Worm (Caenorhabditis elegans) whole organism, dauer: ENCODE results near the gene ZK1127.3.

Experiments
- unc-62 ChIP-seq: sonication (generic microtip); optimal IDR thresholded peaks from 2 replicates; lab custom pipeline; 2017; ENCODE audit warnings: missing biosample characterization, missing genetic modification reagents, missing genetic modification characterization

ZK1127.3 gene

DNA sequence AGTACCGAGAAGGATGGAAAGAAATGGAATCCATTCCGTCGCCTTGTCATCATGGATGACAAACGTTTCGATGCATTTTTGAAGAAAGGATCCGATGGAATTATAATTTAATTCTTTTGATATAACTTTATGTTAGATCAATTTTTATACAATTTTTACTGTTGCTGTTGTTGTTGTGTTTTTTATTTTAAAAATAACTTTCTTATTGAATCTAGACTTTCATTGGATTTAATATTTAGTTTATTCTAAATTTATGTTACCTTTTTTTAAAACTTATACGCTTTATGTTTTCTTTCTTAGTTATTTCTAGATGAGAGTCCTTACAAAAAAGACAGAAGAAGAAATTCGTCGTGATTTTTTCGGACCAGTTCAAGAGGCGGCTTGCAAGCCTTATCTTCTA, at the start of gene ZK1127.3:
ZK1127.3 (plus strand) TSS at position 301 of the 400 bp plus-strand sequence.
- no peak for TF ChIP-seq unc-62

DNA sequence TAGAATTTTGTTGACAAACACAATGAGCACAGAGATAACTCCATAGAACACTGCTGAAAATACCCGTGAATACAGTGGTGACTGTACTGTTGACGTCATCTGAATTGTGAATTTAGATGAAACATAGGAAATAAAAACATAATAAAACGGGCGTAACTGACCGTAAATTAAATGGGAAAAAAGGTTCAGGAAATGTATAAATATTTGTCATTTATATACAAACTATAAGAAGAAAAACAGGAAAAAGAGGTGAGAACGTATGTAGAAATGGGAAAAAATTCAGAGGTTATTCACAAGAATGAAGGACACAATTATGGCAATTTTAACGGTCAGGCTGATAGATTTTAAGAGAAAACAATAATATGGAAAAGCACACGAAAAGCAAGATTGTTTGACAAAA, 42.5 kb upstream of the ZK1127.3 start, which contains the start of gene sqv-7:
sqv-7 (minus strand) TSS at position 101 of the 400 bp plus-strand sequence.
- no peak for TF ChIP-seq unc-62

DNA sequence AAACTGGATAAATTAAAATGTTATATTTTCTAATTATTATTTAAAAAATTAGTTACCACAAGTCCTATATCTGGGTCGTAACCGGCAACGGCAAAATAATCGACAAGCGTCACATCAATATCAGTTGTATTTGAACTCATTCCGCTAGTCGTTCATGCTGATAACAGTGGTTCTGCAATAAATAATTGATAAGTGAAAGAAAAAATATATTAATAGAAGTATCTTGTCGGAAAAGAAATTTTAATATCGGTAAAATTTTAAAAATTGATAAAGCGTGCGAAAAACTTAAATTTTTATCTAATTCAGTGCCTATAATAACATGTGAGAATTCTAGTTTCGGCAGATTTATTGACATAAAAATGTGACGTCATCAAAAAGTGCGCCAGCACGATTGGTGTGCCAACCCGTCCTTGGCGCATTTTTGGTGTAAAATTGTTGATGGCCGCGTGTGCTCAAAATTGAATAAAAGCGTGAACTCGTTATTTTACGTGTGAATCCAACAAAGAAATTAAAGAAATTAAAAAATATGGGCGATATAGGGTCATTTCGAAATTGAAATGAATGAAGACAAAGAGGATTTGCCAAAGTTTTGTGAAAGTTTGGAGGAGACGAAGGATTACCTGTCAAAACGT, 32.6 kb upstream of the ZK1127.3 start, which contains the start of the genes lst-6 and lst-5:
lst-6 (minus strand) TSS at position 140 of the 632 bp plus-strand sequence.
lst-5 (plus strand) TSS at position 544 of the 632 bp plus-strand sequence.
- TF ChIP-seq unc-62, result no peak

DNA sequence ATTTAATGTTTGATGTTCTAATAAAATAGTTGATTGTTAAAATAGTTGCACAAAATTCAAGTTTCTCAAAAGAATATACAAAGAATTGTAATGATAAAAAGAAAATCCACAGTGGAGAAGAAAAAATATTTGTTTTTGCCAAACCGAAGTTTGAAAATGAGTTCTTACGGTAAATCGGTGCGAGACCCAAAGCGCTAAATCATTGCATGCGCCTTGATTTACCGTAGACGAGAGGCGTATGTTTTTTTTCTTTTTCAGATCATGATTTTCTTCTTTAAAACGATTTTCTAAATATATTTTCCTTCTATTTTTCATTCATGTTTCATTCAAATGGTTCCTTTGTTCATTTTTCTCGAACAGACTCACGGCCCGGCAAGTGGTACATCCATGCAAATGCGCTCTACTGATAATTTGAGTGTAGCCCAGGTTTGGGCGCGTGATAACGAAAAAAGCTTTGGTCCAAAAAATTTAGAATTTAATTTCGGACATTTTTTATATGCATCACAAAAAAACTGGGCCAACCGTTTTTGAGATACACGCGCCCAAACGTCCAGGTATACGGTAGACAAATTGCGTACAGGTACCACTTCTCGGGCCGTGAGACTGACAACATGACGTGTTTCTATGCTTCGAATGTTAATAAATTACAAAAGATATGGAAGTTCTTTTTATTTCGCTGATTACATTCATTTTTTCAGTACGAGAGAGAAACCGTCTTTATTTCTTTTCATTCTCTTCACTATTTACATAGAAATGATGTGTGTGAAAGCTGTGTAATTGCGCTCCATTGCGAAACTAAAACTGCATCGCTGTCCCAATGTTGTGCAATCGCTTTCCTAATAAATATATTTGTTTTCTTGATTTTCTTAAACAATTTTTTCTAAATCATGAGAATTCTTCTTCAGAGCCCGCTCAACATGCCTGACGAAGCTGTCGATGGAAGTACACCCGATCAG, 29.9 kb upstream of the ZK1127.3 start, which contains the start of gene znf-598:
znf-598 (plus strand) TSS at position 906 of the 956 bp plus-strand sequence.
- TF ChIP-seq unc-62, result no peak

DNA sequence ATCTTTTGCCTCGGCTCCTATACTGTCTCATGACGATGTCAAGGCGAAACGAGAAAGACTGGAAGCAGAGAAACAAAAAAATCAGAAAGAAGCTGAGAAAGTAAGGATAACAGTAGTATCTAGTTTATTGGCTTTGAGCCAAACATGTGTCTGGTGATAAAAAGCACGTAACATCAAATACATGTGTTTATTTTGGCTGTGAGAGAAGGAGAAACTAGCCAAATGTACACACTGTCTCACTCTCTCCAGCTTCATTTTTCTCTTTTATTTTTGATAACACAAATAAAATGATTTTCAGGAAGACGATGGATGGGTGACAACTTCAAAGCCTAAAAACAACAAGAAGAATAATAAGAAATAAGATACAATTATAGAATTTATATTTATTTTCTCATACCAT, 25.6 kb upstream of the ZK1127.3 start:
- no peak for TF ChIP-seq unc-62

DNA sequence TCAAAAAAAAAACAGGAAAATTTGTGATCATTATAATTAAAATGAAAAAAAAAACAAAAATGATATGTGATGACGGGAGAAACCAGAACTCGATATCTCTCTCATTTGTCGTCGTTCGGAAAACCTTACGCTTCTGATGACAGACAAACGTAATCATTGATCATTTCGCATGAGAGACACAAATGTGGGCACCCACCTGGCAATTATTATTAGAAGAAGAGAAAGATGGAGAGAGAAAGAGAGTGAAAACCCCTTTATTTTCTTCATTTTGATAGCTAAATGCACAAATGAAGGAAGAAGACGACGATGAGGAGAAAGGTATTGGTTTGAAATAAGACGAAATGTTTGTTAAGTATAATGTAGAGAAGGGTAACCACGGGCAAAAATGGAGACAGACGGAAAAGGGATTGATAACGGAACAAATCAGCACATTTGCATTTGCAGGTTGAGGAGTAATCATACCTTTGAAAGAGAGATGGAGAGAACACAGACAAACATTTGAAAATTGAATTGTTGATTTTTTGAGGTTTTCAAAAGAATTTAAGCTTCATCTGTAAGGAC, 23.9 kb upstream of the ZK1127.3 start:
- no peak for TF ChIP-seq unc-62

DNA sequence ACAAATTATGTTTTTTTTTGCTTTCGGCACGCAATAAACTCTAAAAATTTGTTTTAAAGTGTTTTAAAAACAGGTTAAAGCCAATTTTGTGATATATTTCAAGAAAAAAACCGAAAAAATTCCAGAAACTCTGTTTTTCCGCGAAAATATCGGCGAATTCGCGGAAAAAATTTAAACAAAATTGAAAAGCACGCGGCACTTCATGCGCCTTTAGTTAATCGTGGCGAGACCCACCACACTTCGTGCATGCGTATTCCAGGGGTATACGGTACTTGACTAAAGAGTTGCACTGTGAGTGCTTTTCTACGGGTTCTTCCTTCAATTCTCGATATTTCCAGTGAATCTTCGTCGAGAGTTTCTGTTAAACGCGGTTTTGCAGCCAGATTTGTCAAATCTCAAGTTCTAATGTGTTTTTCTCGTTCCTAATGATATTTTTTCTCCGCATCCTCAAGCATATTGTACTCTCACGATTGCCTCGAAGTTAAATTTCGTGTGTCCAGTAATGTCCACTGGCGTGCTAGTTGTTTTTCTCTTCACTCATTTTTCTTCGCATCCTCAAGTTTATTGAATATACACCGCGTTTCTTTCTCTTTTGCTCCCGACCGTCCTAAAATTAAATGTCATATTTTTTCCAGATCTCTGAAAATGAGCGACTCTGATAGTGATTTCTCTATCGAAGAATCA, 17.3 kb upstream of the ZK1127.3 start, which contains the start of gene cin-4:
cin-4 (plus strand) TSS at position 634 of the 684 bp plus-strand sequence.
- TF ChIP-seq unc-62, result no peak

DNA sequence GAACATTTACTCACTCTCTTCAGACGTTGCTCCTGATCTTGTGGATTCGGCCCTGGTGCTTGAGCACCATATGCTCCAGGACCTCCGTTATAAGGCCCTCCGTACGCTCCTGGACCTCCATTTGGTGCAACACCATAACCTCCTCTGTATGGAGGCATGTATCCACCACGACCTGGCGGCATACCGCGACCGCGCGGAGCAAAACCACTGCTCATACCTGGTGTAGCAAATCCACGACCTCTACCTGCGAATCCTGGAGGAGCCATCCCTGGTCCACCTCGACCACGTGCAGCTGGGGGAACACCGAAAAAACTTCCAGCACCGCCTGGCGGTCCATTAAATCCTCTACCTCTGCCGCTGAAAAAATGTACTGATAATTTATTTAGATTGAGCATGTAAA, 5.6 kb upstream of the ZK1127.3 start:
- TF ChIP-seq unc-62, result no peak

DNA sequence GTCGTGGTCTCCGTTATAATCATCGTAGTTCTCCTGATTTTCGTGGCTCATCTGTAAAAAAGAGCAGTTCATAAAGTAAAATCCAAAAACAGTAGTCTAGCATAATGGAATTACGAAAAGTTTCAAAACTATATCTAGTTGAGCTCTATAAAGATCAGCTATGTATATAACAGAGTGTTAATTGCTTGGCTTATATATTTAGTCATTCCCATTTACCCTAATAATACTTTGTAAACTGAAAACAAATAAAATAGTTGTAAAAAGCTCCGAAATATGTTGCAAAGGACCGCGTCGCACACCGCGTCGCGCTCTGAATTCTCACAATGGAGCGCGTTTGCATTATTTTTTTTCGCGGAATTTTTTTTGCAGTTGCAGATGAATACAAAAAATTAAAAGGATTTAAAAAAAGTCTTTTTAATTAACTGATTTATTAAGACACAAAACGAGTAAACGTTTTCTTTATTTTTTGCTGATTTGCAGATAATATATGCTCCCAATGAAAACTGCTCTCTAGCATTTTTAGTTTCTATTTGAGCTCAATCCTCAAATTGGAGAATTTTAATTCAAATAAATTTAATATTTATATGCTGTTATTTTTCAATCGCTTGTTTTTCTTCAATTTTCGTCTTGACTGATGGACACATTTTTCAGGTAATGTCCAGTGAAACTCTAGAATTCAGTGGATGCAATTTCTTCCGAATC, 4.9 kb upstream of the ZK1127.3 start, which contains the start of the genes tcer-1 and ZK1127.5:
tcer-1 (minus strand) TSS at position 51 of the 702 bp plus-strand sequence.
ZK1127.5 (plus strand) TSS at position 652 of the 702 bp plus-strand sequence.
- no peak for TF ChIP-seq unc-62

DNA sequence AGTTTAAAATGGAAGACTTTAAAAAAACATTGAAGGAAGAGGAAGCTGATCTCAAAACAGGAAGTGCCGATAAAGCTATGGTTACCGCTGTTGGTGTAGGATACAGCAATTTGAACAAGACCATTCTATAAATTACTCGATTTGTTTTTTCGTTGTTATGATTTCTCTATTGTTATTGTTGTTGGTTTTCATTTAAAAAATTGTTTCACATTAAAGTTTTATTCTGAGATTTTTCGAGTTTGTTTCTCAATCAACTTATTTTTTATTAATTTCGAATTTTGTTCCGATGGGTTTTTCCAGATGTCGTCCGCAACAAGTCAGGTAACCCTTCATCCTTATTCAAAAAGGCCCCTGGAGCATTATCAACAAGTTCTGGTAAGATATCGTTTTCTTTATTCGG, 3.3 kb upstream of the ZK1127.3 start, which contains the start of gene ZK1127.12:
ZK1127.12 (plus strand) TSS at position 301 of the 400 bp plus-strand sequence.
- no peak for TF ChIP-seq unc-62

DNA sequence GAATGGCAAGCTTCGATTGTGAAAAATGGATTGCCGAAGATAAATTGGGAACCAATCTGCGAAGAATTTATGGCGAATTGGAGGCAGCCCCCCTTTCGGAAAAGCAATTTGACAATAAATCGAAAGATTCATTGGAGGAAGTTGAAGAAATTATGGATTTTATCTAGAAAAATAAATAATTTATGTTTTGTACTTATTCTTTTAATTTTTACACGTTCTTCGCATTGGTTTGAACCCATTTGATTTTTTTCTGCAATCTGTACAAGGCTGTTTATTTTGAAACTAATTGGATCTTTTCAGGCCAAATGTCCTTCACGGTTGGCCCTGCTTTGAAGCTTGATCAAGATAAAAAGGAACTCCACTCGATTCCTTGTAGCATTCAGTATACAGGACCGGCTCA, 2.1 kb upstream of the ZK1127.3 start, which contains the start of gene ZK1127.13:
ZK1127.13 (plus strand) TSS at position 301 of the 400 bp plus-strand sequence.
- TF ChIP-seq unc-62, result no peak

DNA sequence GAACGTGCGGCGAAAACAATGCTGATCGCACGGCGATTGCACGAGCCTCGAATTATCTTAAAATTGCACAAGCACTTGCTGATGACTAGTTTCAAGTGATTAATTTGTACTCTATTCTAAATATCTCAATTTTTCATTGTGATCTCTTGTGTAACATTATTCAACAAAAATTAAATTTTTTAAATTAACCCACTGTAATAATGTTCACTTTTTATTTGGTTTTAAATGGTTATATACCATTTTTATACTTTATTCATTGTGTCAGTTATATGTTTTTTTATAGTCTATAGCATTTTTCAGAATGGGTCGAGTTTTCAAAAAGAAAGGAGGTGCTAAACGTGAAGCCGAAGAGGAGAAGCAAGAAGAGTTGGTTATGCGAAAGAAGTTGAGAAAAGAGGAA, 1.4 kb upstream of the ZK1127.3 start, which contains the start of gene ZK1127.4:
ZK1127.4 (plus strand) TSS at position 301 of the 400 bp plus-strand sequence.
- TF ChIP-seq unc-62, result no peak

DNA sequence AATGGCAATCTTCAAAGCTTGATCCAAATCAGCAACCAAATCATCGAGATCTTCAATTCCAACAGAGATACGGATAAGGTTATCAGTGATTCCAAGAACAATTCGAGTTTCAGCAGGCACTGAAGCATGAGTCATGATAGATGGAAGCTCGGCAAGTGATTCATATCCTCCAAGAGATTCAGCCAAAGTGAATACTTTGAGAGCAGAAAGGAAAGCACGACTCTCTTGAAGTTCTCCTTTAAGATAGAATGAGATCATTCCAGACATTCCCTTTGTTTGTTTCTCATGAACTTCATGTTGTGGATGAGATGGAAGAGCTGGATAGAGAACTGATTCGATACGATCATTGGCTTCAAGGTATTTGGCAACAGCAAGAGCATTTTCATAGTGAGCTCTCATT, 1.2 kb downstream of the ZK1127.3 start:
- TF ChIP-seq unc-62, result no peak

DNA sequence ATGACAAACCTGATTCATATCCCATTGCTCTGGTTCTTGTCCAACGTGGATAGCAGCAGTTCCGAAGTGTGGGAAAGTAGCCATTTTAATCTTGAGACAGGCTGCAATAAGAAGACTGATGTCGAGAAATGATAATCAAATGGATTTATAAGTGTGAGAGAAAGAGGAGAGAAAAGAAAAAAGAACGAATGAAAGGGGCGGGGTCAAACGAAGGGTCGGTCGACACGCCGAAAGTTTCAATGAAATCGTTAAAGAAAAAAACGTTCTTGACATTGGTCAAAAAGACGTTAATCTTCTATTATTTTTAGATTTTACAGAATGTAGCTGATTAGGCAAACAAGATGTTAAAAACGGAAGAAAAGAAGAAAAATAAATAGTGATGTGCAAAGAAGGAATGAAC, 2.8 kb downstream of the ZK1127.3 start, which contains the start of gene cth-2:
cth-2 (minus strand) TSS at position 101 of the 400 bp plus-strand sequence.
- no peak for TF ChIP-seq unc-62

DNA sequence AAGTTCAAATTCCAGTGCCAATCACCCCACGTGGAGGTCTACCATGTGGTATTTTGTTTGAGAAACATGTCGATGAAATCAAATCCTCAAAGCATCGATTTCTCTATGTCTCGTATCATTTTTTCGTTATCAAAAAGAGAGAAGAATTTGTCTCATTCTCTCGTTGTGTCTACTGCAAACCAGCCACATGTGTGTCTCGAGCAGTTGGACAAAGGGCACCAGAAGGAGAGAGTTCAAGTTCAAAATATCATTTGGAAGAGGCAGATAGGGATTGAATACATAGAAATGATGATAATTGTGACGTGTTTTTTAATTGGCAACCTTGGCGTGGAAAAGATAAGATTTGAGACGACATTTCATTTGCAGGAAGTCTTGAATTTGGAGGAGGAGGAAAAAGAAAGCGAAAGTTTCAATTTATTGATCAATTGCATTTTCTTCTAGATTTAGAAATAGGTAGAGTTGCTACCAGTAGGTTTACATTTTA, 4.2 kb downstream of the ZK1127.3 start:
- no peak for TF ChIP-seq unc-62
